Worm (Caenorhabditis elegans): ENCODE data around the gene Y38H6C.23.
"Not testable (repeated sequence)": the region's sequence is repeated elsewhere in the genome, so short reads cannot be mapped to it uniquely, and the experiment has no call there.

The Y38H6C.23 gene

DNA sequence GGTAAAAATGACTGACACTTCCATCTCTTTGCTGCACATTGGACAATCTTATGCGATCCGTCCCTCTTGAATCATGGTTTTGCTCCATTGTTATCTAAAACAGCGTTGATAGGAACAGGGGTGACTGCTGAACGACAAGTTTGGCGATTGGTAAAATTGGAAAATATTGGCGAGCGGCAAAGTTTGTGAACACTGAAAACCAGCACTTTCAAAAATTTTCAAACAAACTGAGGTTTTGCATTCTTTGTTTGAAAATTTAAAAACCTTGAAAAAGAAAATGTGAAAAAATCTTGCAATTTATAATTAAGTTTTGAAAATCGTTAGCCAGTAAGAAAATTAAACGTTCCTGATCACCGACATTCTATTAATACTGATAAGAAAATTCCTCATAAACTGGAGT lies 10.3 kb upstream of the Y38H6C.23 start, which contains the start of gene F26F2.3:
F26F2.3 (minus strand) TSS at position 101 of the 400 bp plus-strand sequence.
- TF ChIP-seq fkh-10 (GFP tag; optimal IDR thresholded peaks at IDR 0.05) = no peak
- no peak for TF ChIP-seq daf-12 (tag; optimal IDR thresholded peaks at IDR 0.05)
- no peak for TF ChIP-seq jun-1 (tag; optimal IDR thresholded peaks at IDR 0.05)
- TF ChIP-seq nhr-43 (tag; optimal IDR thresholded peaks at IDR 0.05; ENCODE audit: poor library complexity, severe bottlenecking) = no peak
- no peak for TF ChIP-seq elt-2 (tag; optimal IDR thresholded peaks at IDR 0.05)
- TF ChIP-seq nhr-237 (tag; optimal IDR thresholded peaks at IDR 0.05) = no peak
- TF ChIP-seq nhr-12 (tag; optimal IDR thresholded peaks at IDR 0.05) = no peak

DNA sequence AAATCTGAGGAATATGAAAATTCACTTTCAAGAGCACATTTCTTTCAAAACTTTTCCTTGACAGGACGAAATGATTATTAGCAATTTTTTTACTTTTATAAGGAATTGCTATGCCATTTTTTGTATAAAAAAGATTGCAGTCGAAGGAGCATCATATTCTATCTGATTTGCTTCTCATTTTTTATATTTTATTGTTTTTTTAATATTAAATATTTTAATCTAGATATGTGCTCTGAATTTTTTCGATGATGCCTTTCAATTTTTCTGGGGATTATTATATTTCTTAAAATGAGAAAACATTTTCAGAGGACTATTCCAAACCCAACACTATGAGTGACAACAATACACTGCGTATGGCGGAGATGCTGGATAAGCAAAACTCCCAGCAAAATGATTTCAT lies 7.9 kb upstream of the Y38H6C.23 start, which contains the start of gene F26F2.13:
F26F2.13 (plus strand) TSS at position 301 of the 400 bp plus-strand sequence.
- TF ChIP-seq ztf-11, nhr-11, mml-1 (tag; optimal IDR thresholded peaks at IDR 0.05): not testable (repeated sequence)

DNA sequence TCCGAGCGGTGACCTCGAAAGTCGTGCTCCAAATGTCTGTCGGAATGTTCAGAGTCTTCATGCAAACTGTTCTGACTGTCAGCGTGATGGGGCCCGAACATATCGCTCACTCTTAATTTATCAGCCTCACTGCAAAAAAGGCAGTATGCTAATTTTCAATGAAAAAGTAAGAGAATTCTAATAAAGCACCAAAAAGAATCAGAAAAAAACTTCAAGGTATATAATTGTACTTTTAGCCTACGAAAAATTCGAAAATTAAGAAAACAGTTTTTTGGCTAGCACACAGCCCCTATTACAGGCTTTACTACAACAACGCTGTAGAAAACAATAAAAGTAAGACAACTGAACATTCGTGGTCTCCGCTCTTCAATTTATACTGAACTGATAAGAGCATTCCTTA lies 5.6 kb upstream of the Y38H6C.23 start, which contains the start of gene F26F2.1:
F26F2.1 (minus strand) TSS at position 101 of the 400 bp plus-strand sequence.
- TF ChIP-seq fkh-10 (GFP tag; optimal IDR thresholded peaks at IDR 0.05) (no peak), unc-39 (tag; optimal IDR thresholded peaks at IDR 0.05) (no peak), nhr-77 (tag; optimal IDR thresholded peaks at IDR 0.05) (no peak), ceh-9 (tag; optimal IDR thresholded peaks at IDR 0.05) (no peak), lin-39 (tag; optimal IDR thresholded peaks at IDR 0.05) (no peak), zag-1 (tag; optimal IDR thresholded peaks at IDR 0.05) (no peak), egl-27 (tag; optimal IDR thresholded peaks at IDR 0.05) (no peak), elt-1 (tag; optimal IDR thresholded peaks at IDR 0.05) (no peak), jun-1 (tag; optimal IDR thresholded peaks at IDR 0.05) (no peak), ZK546.5 (tag; optimal IDR thresholded peaks at IDR 0.05) (no peak), pqm-1 (tag; optimal IDR thresholded peaks at IDR 0.05) (no peak), nhr-76 (tag; optimal IDR thresholded peaks at IDR 0.05) (no peak), ztf-4 (tag; optimal IDR thresholded peaks at IDR 0.05) (no peak)

DNA sequence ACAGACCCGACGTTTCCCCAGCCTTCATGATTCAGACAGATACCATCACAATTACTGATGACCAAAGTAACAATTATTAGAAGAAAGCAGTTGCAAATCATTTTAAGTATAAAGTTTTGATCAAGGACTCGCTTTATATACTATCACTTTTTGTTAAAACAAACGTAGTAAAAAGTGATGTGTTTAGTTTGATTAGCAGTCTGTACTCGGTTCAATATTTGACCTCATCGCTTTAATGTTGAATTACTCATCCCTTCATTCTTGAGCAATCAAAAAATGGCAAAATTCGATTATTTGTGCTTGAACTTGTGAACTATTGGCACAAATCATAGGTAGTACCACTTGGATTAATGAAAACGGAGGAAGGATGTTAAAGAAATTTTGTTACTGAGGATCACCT lies 2.1 kb upstream of the Y38H6C.23 start, which contains the start of gene abf-4:
abf-4 (minus strand) TSS at position 101 of the 400 bp plus-strand sequence.
- TF ChIP-seq pha-4 (tag; optimal IDR thresholded peaks at IDR 0.05) = no peak

DNA sequence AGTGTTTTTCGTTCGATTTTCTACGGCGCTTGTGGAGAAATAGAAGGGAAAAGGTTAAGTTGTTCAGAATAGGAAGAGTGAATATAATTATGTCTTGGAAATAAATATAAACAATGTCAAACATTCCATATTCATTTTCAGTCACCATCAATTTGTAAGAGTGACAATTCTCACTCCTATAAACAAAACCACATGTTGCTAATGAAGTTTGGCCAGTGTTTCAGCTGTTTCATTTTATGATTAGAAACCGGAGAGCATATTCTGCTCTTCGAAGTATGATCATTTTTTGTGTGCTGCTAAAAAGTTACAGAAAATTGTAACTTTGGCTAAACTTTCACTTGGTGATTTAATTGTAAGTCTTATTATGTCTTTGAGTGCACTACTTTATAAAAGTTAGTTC lies 1.0 kb downstream of the Y38H6C.23 start, which contains the start of gene Y38H6C.21:
Y38H6C.21 (minus strand) TSS at position 148 of the 400 bp plus-strand sequence.
- TF ChIP-seq nfya-1 (tag; optimal IDR thresholded peaks at IDR 0.05; ENCODE audit: insufficient read depth) (no peak), ceh-16 (tag; optimal IDR thresholded peaks at IDR 0.05) (no peak), nhr-12 (tag; optimal IDR thresholded peaks at IDR 0.05) (no peak), lsy-12 (tag; optimal IDR thresholded peaks at IDR 0.05) (no peak), eor-1 (tag; optimal IDR thresholded peaks at IDR 0.05) (no peak), nhr-76 (tag; optimal IDR thresholded peaks at IDR 0.05) (no peak), tbx-2 (tag; optimal IDR thresholded peaks at IDR 0.05) (no peak), ama-1 (optimal IDR thresholded peaks at IDR 0.05) (no peak), daf-12 (tag; optimal IDR thresholded peaks at IDR 0.05) (no peak), lin-39 (tag; optimal IDR thresholded peaks at IDR 0.05) (no peak), skn-1 (tag; optimal IDR thresholded peaks at IDR 0.05) (no peak)

DNA sequence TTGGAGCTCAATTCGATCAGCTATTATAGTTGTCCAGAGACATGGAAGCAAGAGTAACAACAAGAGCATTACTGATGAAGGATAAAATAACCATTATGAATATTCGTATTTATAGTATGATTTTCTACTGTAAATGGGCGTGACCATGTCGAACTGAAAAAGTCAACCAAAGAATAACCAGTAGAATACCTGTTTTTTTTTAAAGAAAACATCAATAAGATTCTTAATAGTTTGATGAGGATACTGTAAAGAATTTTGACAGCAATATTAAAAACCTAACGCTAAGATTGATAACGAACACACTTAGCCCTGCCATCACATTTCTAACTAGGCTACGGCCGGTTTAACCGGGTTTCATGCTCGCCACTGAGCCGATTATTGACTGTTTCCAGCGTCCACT lies 3.2 kb downstream of the Y38H6C.23 start, which contains the start of gene vmo-1:
vmo-1 (minus strand) TSS at position 101 of the 400 bp plus-strand sequence.
- TF ChIP-seq nhr-77 (tag; optimal IDR thresholded peaks at IDR 0.05) = no peak
- no peak for TF ChIP-seq mml-1 (tag; optimal IDR thresholded peaks at IDR 0.05)
- TF ChIP-seq nhr-11 (tag; optimal IDR thresholded peaks at IDR 0.05) = no peak
- no peak for TF ChIP-seq tbx-2 (tag; optimal IDR thresholded peaks at IDR 0.05)

DNA sequence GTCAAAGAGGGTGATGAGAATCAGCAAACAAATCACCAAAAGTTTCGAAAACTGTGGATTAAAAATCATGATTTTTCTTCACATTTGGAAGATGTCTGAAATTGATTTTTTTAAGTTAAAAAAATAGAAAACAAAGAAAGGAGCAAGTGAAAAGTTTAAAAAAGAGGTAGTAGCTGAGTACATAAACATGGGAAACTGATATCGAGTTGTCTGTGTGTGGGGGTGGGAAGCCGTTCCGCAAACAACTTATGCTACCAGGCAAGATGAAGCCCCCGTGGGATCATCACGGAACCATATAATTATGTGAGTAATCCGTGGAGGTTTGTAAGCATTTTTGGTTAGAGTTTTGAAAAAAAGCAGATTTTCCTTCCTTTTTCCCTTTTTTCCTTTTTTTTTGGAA lies 5.1 kb downstream of the Y38H6C.23 start, which contains the start of gene Y38H6C.20:
Y38H6C.20 (minus strand) TSS at position 101 of the 400 bp plus-strand sequence.
- TF ChIP-seq unc-39 (tag; optimal IDR thresholded peaks at IDR 0.05) (no peak), nhr-77 (tag; optimal IDR thresholded peaks at IDR 0.05) (no peak), mml-1 (tag; optimal IDR thresholded peaks at IDR 0.05) (no peak), ZK546.5 (tag; optimal IDR thresholded peaks at IDR 0.05) (no peak), nfya-1 (tag; optimal IDR thresholded peaks at IDR 0.05; ENCODE audit: insufficient read depth) (no peak), nhr-237 (tag; optimal IDR thresholded peaks at IDR 0.05) (no peak), egl-27 (tag; optimal IDR thresholded peaks at IDR 0.05) (no peak), snpc-4 (tag; optimal IDR thresholded peaks at IDR 0.05) (no peak), nhr-67 (tag; optimal IDR thresholded peaks at IDR 0.05) (no peak), nhr-11 (tag; optimal IDR thresholded peaks at IDR 0.05) (no peak), nhr-43 (tag; optimal IDR thresholded peaks at IDR 0.05; ENCODE audit: poor library complexity, severe bottlenecking) (no peak), hmg-11 (tag; optimal IDR thresholded peaks at IDR 0.05) (no peak), ceh-28 (tag; optimal IDR thresholded peaks at IDR 0.05) (no peak), unc-62 (GFP tag; optimal IDR thresholded peaks at IDR 0.05) (no peak), nhr-28 (tag; optimal IDR thresholded peaks at IDR 0.05) (no peak), nhr-23 (tag; optimal IDR thresholded peaks at IDR 0.05) (no peak), nhr-76 (tag; optimal IDR thresholded peaks at IDR 0.05) (no peak)
